Worm (Caenorhabditis elegans) whole organism, early embryonic: Measurements from ENCODE around the gene R01H2.8.
A peak's percentile ranks its signal among the peaks of the same experiment; 100 is the strongest.

Source experiments
- B0310.2 ChIP-seq: sonication (generic microtip); optimal IDR thresholded peaks from 2 replicates; lab custom pipeline; 2016; ENCODE audit warnings: mild to moderate bottlenecking, missing genetic modification characterization, missing compliant biosample characterization
- F13C5.2 ChIP-seq: sonication (generic microtip); optimal IDR thresholded peaks from 2 replicates; lab custom pipeline; 2017; ENCODE audit warnings: mild to moderate bottlenecking, missing genetic modification characterization, inconsistent platforms, missing compliant biosample characterization
- aly-1 ChIP-seq: sonication (generic microtip); optimal IDR thresholded peaks from 2 replicates; lab custom pipeline; 2016; ENCODE audit warnings: missing genetic modification characterization, missing compliant biosample characterization
- ama-1 ChIP-seq: fragments of 150-350 bp; optimal IDR thresholded peaks from 2 replicates; lab custom pipeline; 2014
- ceh-13 ChIP-seq: fragments of 200-800 bp; sonication (Bioruptor generic); optimal IDR thresholded peaks from 2 replicates; lab custom pipeline; 2018; ENCODE audit warnings: mild to moderate bottlenecking, missing genetic modification characterization, missing compliant biosample characterization
- ceh-36 ChIP-seq: sonication (generic microtip); optimal IDR thresholded peaks from 2 replicates; lab custom pipeline; 2016; ENCODE audit warnings: missing genetic modification characterization, inconsistent platforms, missing compliant biosample characterization
- ets-7 ChIP-seq: sonication (generic microtip); optimal IDR thresholded peaks from 2 replicates; lab custom pipeline; 2016; ENCODE audit warnings: missing genotype, missing genetic modification characterization, missing compliant biosample characterization
- flt-1 ChIP-seq: fragments of 200-800 bp; sonication (Bioruptor generic); IDR thresholded peaks from 2 replicates; pipeline ENCODE4 v1.3.6; 2022; ENCODE audit warnings: missing genetic modification characterization, missing compliant biosample characterization
- hmbx-1 ChIP-seq: sonication (generic microtip); optimal IDR thresholded peaks from 2 replicates; lab custom pipeline; 2016; ENCODE audit warnings: mild to moderate bottlenecking, missing genetic modification characterization, missing compliant biosample characterization
- hmg-4 ChIP-seq: fragments of 200-800 bp; sonication (Bioruptor generic); optimal IDR thresholded peaks from 2 replicates; lab custom pipeline; 2018; ENCODE audit warnings: mild to moderate bottlenecking, missing genetic modification characterization, missing compliant biosample characterization
- hnd-1 ChIP-seq: sonication (generic microtip); optimal IDR thresholded peaks from 2 replicates; lab custom pipeline; 2016; ENCODE audit warnings: missing genetic modification characterization, missing compliant biosample characterization
- pes-1 ChIP-seq: fragments of 200-800 bp; sonication (Bioruptor generic); IDR thresholded peaks from 2 replicates; pipeline ENCODE4 v1.3.6; 2022; ENCODE audit warnings: missing genetic modification reagents, missing genetic modification characterization, missing compliant biosample characterization
- scrt-1 ChIP-seq: fragments of 200-800 bp; sonication (Bioruptor generic); IDR thresholded peaks from 2 replicates; pipeline ENCODE4 v1.3.6; 2022; ENCODE audit warnings: missing genetic modification characterization, missing compliant biosample characterization
- sea-1 ChIP-seq: fragments of 200-800 bp; sonication (Bioruptor generic); conservative IDR thresholded peaks from 2 replicates; pipeline ENCODE4 v1.3.6; 2022; ENCODE audit warnings: missing genetic modification characterization, missing compliant biosample characterization
- tbx-11 ChIP-seq: fragments of 200-800 bp; sonication (Bioruptor generic); IDR thresholded peaks from 2 replicates; pipeline ENCODE4 v1.3.6; 2022; ENCODE audit warnings: missing genetic modification characterization, missing compliant biosample characterization
- tbx-37 ChIP-seq: fragments of 200-800 bp; sonication (Bioruptor generic); conservative IDR thresholded peaks from 2 replicates; pipeline ENCODE4 v1.3.6; 2022; ENCODE audit warnings: missing genetic modification reagents, missing genetic modification characterization, missing compliant biosample characterization
- tra-4 ChIP-seq: sonication (generic microtip); optimal IDR thresholded peaks from 2 replicates; lab custom pipeline; 2017; ENCODE audit warnings: missing genetic modification characterization, missing compliant biosample characterization

R01H2.8 gene

DNA sequence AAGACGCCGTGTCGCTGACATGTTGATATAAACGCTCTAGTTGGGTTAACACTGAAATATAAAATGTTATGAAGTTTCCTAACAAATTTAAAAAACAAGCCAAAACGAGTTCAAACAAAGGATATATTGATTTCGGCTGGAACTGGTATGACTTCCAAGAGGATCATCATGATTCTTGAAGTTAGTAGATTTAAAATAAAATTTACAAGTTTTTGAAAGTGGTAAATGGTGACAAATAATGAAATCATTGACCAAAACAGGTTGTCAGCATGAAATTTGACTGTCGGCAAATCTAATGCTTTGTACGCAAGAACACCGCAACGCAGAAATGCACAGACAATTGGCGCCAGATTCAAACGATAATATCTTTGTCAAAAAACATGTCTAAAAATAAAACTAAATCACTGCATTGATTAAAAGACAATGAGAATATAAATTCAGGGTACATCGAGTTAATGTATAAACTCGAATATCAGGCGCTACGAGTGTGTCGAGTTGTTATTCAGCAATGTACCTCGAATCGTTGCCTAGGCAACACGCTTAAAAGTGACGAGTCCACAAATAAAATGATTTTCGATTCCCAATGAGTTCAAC lies at the start of gene R01H2.8, which contains the start of gene ubc-18:
Gene R01H2.8 (plus strand): TSS at position 544 of the 594 bp plus-strand sequence.
Gene ubc-18 (minus strand): TSS at position 51 of the 594 bp plus-strand sequence.
- no peak for TF ChIP-seq sea-1
- TF ChIP-seq hnd-1 (tag; lab: Kevin White, UChicago), result no peak
- TF ChIP-seq scrt-1 (GFP tag; lab: Robert Waterston, UW), result no peak
- TF ChIP-seq tra-4 (tag; lab: Kevin White, UChicago), result no peak
- TF ChIP-seq ets-7, result no peak
- no peak for TF ChIP-seq ceh-36 (tag; lab: Kevin White, UChicago)
- TF ChIP-seq flt-1 (GFP tag; lab: Robert Waterston, UW), result no peak
- no peak for TF ChIP-seq F13C5.2 (tag; lab: Kevin White, UChicago)
- TF ChIP-seq aly-1 (tag; lab: Kevin White, UChicago), result no peak
- no peak for TF ChIP-seq tbx-37
- TF ChIP-seq tbx-11, result no peak
- TF ChIP-seq hmg-4 (GFP tag; lab: Kevin White, UChicago), result no peak
- TF ChIP-seq pes-1 (GFP tag; lab: Robert Waterston, UW), result no peak
- no peak for TF ChIP-seq ceh-13 (GFP tag; lab: Kevin White, UChicago)
- no peak for TF ChIP-seq B0310.2 (tag; lab: Kevin White, UChicago)
- no peak for TF ChIP-seq hmbx-1 (tag; lab: Kevin White, UChicago)

- TF ChIP-seq tbx-37 (no peak), pes-1 (GFP tag; lab: Robert Waterston, UW) (no peak), hnd-1 (tag; lab: Kevin White, UChicago) (no peak), aly-1 (tag; lab: Kevin White, UChicago) (no peak), ceh-36 (tag; lab: Kevin White, UChicago) (no peak), sea-1 (no peak), tbx-11 (no peak), ets-7 (no peak), scrt-1 (GFP tag; lab: Robert Waterston, UW) (no peak), B0310.2 (tag; lab: Kevin White, UChicago) (no peak), flt-1 (GFP tag; lab: Robert Waterston, UW) (no peak), ama-1 (lab: Kevin White, UChicago) (no peak), ceh-13 (GFP tag; lab: Kevin White, UChicago) (no peak), hmg-4 (GFP tag; lab: Kevin White, UChicago) (no peak), F13C5.2 (tag; lab: Kevin White, UChicago) (no peak)
These were observed 49.1 kb upstream of the R01H2.8 start for ce11 chrIII:7019724-7020123.

- TF ChIP-seq hmbx-1 (tag; lab: Kevin White, UChicago), result no peak
- TF ChIP-seq F13C5.2 (tag; lab: Kevin White, UChicago), result no peak
- TF ChIP-seq ceh-36 (tag; lab: Kevin White, UChicago), result no peak
- no peak for TF ChIP-seq ceh-13 (GFP tag; lab: Kevin White, UChicago)
- TF ChIP-seq flt-1 (GFP tag; lab: Robert Waterston, UW), result no peak
- no peak for TF ChIP-seq hnd-1 (tag; lab: Kevin White, UChicago)
- TF ChIP-seq ets-7, result no peak
- no peak for TF ChIP-seq hmg-4 (GFP tag; lab: Kevin White, UChicago)
These were observed 48.4 kb upstream of the R01H2.8 start, which contains the start of gene col-8 for ce11 chrIII:7020500-7020899. TSS of gene col-8 (minus strand) at chrIII:7020600.

ce11 chrIII:7021156-7021637 lies 47.7 kb upstream of the R01H2.8 start, which contains the start of gene rfl-1:
TSS of gene rfl-1 (plus strand) at chrIII:7021206.
- TF ChIP-seq hmbx-1 (tag; lab: Kevin White, UChicago) (no peak), scrt-1 (GFP tag; lab: Robert Waterston, UW) (no peak), ets-7 (no peak), ama-1 (lab: Kevin White, UChicago) (no peak), F13C5.2 (tag; lab: Kevin White, UChicago) (no peak), tbx-11 (no peak), tra-4 (tag; lab: Kevin White, UChicago) (no peak), B0310.2 (tag; lab: Kevin White, UChicago) (no peak), pes-1 (GFP tag; lab: Robert Waterston, UW) (no peak), flt-1 (GFP tag; lab: Robert Waterston, UW) (no peak), hmg-4 (GFP tag; lab: Kevin White, UChicago) (no peak), ceh-13 (GFP tag; lab: Kevin White, UChicago) (no peak), aly-1 (tag; lab: Kevin White, UChicago) (no peak), hnd-1 (tag; lab: Kevin White, UChicago) (no peak)

DNA sequence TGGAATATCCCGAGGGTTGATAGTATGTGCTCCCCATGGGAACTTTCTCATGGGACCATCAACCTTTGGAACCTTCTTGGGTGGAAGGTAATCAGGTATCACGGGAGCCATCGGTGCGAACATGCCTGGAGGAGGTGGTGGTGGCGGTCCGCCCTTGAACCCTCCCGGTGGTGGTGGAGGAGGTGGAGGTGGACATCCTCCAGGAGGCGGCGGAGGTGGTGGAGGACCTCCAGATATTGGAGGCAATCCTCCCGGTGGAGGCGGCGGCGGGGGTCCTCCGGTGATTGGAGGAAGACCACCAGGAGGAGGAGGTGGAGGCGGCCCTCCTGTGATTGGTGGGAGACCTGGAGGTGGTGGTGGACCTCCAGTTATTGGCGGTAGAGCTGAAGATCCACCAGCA lies 43.0 kb upstream of the R01H2.8 start:
- no peak for TF ChIP-seq ceh-13 (GFP tag; lab: Kevin White, UChicago)
- no peak for TF ChIP-seq sea-1
- TF ChIP-seq ama-1 (lab: Kevin White, UChicago), result no peak
- no peak for TF ChIP-seq hnd-1 (tag; lab: Kevin White, UChicago)

DNA sequence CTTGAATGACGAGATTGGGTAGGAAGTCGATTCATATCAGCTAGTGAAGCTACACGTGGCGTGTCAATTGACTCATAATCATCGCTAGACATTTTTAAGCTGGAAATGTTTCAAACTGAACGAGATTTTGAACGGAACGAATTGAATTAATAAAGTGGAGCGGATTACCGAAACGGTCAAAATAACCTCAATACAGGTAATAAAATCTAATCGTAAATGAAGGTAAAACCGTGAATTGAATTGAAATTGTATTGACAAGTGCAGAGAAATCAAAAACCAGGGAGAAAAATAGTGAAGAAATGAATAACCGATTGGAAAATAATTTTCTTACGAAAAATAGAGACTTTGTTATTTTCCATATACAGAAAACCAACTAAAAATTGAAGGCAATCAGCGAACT lies 39.8 kb upstream of the R01H2.8 start, which contains the start of gene cyk-1:
Gene cyk-1 (minus strand): TSS at position 101 of the 400 bp plus-strand sequence.
- TF ChIP-seq pes-1 (GFP tag; lab: Robert Waterston, UW), result no peak
- TF ChIP-seq hmbx-1 (tag; lab: Kevin White, UChicago), result no peak
- TF ChIP-seq aly-1 (tag; lab: Kevin White, UChicago), result no peak
- no peak for TF ChIP-seq sea-1

DNA sequence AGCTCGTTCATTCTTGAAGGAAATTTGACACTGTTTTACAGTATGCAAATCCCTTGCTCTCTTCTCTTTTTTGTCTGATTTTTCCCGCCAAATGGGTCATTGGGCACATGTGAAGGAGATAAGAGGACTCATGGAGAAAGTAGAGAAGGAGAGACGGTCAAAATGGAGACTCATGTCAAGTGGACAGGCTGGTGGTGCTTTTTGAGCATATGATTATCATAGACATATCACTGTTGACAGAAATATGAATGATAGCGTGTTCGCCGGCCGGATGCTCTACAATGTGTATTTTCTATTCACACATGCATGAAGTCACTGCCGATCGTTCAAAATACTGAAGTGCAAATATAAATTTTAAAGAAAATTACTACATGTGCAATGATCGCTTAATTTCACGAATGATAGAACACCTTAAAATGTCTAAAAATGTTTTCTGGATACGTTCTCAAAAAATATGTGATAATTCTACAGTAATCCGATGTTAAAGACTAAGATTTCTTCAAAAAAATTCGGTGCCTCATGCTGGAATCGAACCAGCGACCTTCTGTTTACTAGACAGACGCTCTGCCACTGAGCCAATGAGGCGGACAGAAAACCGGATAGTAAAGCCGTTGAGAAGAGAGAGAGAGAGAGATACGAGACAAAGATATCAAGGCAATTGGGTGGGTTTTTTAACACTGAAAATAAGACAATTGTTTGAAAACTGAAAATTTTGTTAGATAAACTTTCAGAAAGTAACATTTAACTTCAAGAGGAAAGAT lies 38.6 kb upstream of the R01H2.8 start:
- TF ChIP-seq aly-1 (tag; lab: Kevin White, UChicago) (peak; percentile 4), scrt-1 (GFP tag; lab: Robert Waterston, UW) (peak; percentile 50; the same call in 1 of the 2 replicates), hmg-4 (GFP tag; lab: Kevin White, UChicago) (peak; percentile 62), sea-1 (peak; percentile 61; the same call in 1 of the 2 replicates), ceh-13 (GFP tag; lab: Kevin White, UChicago) (peak; percentile 44), tbx-11 (peak; percentile 62), tbx-37 (0 out of 2 replicates have a peak, but pooled peaks have one; percentile 41), ets-7 (no peak), hmbx-1 (tag; lab: Kevin White, UChicago) (peak; percentile 27), tra-4 (tag; lab: Kevin White, UChicago) (no peak), flt-1 (GFP tag; lab: Robert Waterston, UW) (peak; percentile 71), B0310.2 (tag; lab: Kevin White, UChicago) (no peak), ceh-36 (tag; lab: Kevin White, UChicago) (peak; percentile 62), hnd-1 (tag; lab: Kevin White, UChicago) (peak; percentile 43), pes-1 (GFP tag; lab: Robert Waterston, UW) (peak; percentile 85), ama-1 (lab: Kevin White, UChicago) (no peak), F13C5.2 (tag; lab: Kevin White, UChicago) (peak; percentile 14)
